Fruit fly (Drosophila melanogaster) whole organism, embryonic: ENCODE data around the gene CG2608.

Source experiments
- BEAF-32 ChIP-seq: fragments of 200-800 bp; sonication (Bioruptor generic); optimal IDR thresholded peaks from 3 replicates; lab custom pipeline; 2017; ENCODE audit warnings: missing biosample characterization, missing genetic modification characterization, mild to moderate bottlenecking, moderate library complexity, missing genetic modification reagents
- Bgb ChIP-seq: fragments of 200-800 bp; sonication (Bioruptor generic); IDR thresholded peaks from 2 replicates; pipeline ENCODE4 v1.3.6; 2022; ENCODE audit warnings: missing biosample characterization, missing genetic modification characterization; ENCODE audit not compliant: partially characterized antibody
- CG12104 ChIP-seq: fragments of 200-800 bp; sonication (Bioruptor generic); optimal IDR thresholded peaks from 3 replicates; lab custom pipeline; 2016; ENCODE audit warnings: missing biosample characterization, missing genetic modification characterization
- CG12744 ChIP-seq: fragments of 200-800 bp; sonication (Bioruptor generic); optimal IDR thresholded peaks from 2 replicates; lab custom pipeline; 2016; ENCODE audit warnings: missing biosample characterization, missing genetic modification characterization
- CG13287 ChIP-seq: fragments of 200-800 bp; sonication (Bioruptor generic); IDR thresholded peaks from 2 replicates; pipeline ENCODE4 v1.3.6; 2022; ENCODE audit warnings: missing biosample characterization, missing genetic modification characterization; ENCODE audit not compliant: partially characterized antibody
- CG13624 ChIP-seq: fragments of 200-800 bp; sonication (Bioruptor generic); optimal IDR thresholded peaks from 2 replicates; lab custom pipeline; 2016; ENCODE audit warnings: missing biosample characterization, missing genetic modification characterization
- CG14710 ChIP-seq: fragments of 200-800 bp; sonication (Bioruptor generic); optimal IDR thresholded peaks from 3 replicates; lab custom pipeline; 2019; ENCODE audit warnings: missing biosample characterization, mild to moderate bottlenecking, missing genetic modification characterization, moderate library complexity
- CG1603 ChIP-seq: fragments of 200-800 bp; sonication (Bioruptor generic); optimal IDR thresholded peaks from 2 replicates; lab custom pipeline; 2019; ENCODE audit warnings: missing biosample characterization, mild to moderate bottlenecking, missing genetic modification characterization, moderate library complexity
- CG17186 ChIP-seq: fragments of 200-800 bp; sonication (Bioruptor generic); optimal IDR thresholded peaks from 3 replicates; lab custom pipeline; 2017; ENCODE audit warnings: missing biosample characterization, missing genetic modification reagents, missing genetic modification characterization
- CG30020 ChIP-seq: fragments of 200-800 bp; optimal IDR thresholded peaks from 2 replicates; lab custom pipeline; 2019; ENCODE audit warnings: missing biosample characterization, mild to moderate bottlenecking, missing genetic modification characterization, moderate library complexity
- CG6791 ChIP-seq: fragments of 200-800 bp; sonication (Bioruptor generic); IDR thresholded peaks from 3 replicates; pipeline ENCODE4 v1.3.6; 2022; ENCODE audit warnings: missing biosample characterization, missing genetic modification characterization; ENCODE audit not compliant: partially characterized antibody
- CG7963 ChIP-seq: fragments of 200-800 bp; sonication (Bioruptor generic); IDR thresholded peaks from 3 replicates; pipeline ENCODE4 v1.3.6; 2022; ENCODE audit warnings: missing biosample characterization, missing genetic modification characterization; ENCODE audit not compliant: partially characterized antibody
- CG8944 ChIP-seq: fragments of 200-800 bp; sonication (Bioruptor generic); optimal IDR thresholded peaks from 3 replicates; lab custom pipeline; 2016; ENCODE audit warnings: missing biosample characterization, missing genetic modification characterization
- CG9797 ChIP-seq: fragments of 200-800 bp; sonication (Bioruptor generic); optimal IDR thresholded peaks from 3 replicates; lab custom pipeline; 2018; ENCODE audit warnings: missing biosample characterization, mild to moderate bottlenecking, missing genetic modification characterization
- CoRest ChIP-seq: fragments of 200-800 bp; sonication (Bioruptor generic); optimal IDR thresholded peaks from 3 replicates; lab custom pipeline; 2018; ENCODE audit warnings: missing biosample characterization, mild to moderate bottlenecking, missing genetic modification characterization, moderate library complexity
- CrebB ChIP-seq: fragments of 200-800 bp; sonication (Bioruptor generic); optimal IDR thresholded peaks from 3 replicates; lab custom pipeline; 2018; ENCODE audit warnings: missing biosample characterization, mild to moderate bottlenecking, missing genetic modification characterization
- Dfd ChIP-seq, 2 experiments: fragments of >200 bp; optimal IDR thresholded peaks; 2 replicates each; lab custom pipeline; 2017; ENCODE audit warnings: missing biosample characterization in 2 of 2, missing genetic modification characterization in 2 of 2
- Dll ChIP-seq: fragments of 200-800 bp; sonication (Bioruptor generic); IDR thresholded peaks from 4 replicates; pipeline ENCODE4 v1.3.6; 2022; ENCODE audit warnings: missing biosample characterization, missing genetic modification characterization; ENCODE audit not compliant: partially characterized antibody
- Doc3 ChIP-seq: fragments of 200-800 bp; sonication (Bioruptor generic); IDR thresholded peaks from 3 replicates; pipeline ENCODE4 v1.3.6; 2022; ENCODE audit warnings: missing biosample characterization, missing genetic modification characterization; ENCODE audit not compliant: partially characterized antibody
- Dp ChIP-seq: fragments of 200-800 bp; sonication (Bioruptor generic); optimal IDR thresholded peaks from 2 replicates; lab custom pipeline; 2018; ENCODE audit warnings: missing biosample characterization, mild to moderate bottlenecking, missing genetic modification characterization, moderate library complexity
- E2f2 ChIP-seq: fragments of 200-800 bp; sonication (Bioruptor generic); IDR thresholded peaks from 2 replicates; pipeline ENCODE4 v1.3.6; 2022; ENCODE audit warnings: missing biosample characterization, missing genetic modification characterization
- Hr3 ChIP-seq: fragments of 200-800 bp; sonication (Bioruptor generic); optimal IDR thresholded peaks from 3 replicates; lab custom pipeline; 2016; ENCODE audit warnings: missing biosample characterization, missing genetic modification characterization
- MBD-R2 ChIP-seq: fragments of 200-800 bp; sonication (Bioruptor generic); IDR thresholded peaks from 2 replicates; pipeline ENCODE4 v1.3.6; 2022; ENCODE audit warnings: missing biosample characterization, missing genetic modification characterization
- MESR4 ChIP-seq: fragments of 200-800 bp; sonication (Bioruptor generic); optimal IDR thresholded peaks from 2 replicates; lab custom pipeline; 2018; ENCODE audit warnings: missing biosample characterization, mild to moderate bottlenecking, missing genetic modification characterization, moderate library complexity
- Med ChIP-seq: fragments of 200-800 bp; sonication (Bioruptor generic); peaks from one replicate; lab custom pipeline; 2016; ENCODE audit warnings: missing biosample characterization, missing genetic modification characterization, mild to moderate bottlenecking, inconsistent platforms, moderate library complexity
- Ptx1 ChIP-seq: fragments of 200-800 bp; sonication (Bioruptor generic); IDR thresholded peaks from 2 replicates; pipeline ENCODE4 v1.3.6; 2022; ENCODE audit warnings: missing biosample characterization, missing genetic modification characterization
- Scr ChIP-seq: fragments of 200-800 bp; sonication (Bioruptor generic); IDR thresholded peaks from 2 replicates; pipeline ENCODE4 v1.3.6; 2022; ENCODE audit warnings: missing biosample characterization, missing genetic modification characterization; ENCODE audit not compliant: partially characterized antibody
- Sox100B ChIP-seq: fragments of 200-800 bp; sonication (Bioruptor generic); optimal IDR thresholded peaks from 3 replicates; lab custom pipeline; 2018; ENCODE audit warnings: missing biosample characterization, mild to moderate bottlenecking, missing genetic modification characterization
- amos ChIP-seq: fragments of 200-800 bp; sonication (Bioruptor generic); IDR thresholded peaks from 2 replicates; pipeline ENCODE4 v1.3.6; 2022; ENCODE audit warnings: missing biosample characterization, missing genetic modification characterization; ENCODE audit not compliant: partially characterized antibody
- bbx ChIP-seq: fragments of 200-800 bp; sonication (Bioruptor generic); IDR thresholded peaks from 2 replicates; pipeline ENCODE4 v1.3.6; 2022; ENCODE audit warnings: missing biosample characterization, missing genetic modification characterization; ENCODE audit not compliant: partially characterized antibody
- da ChIP-seq: fragments of 200-800 bp; sonication (Bioruptor generic); optimal IDR thresholded peaks from 2 replicates; lab custom pipeline; 2016; ENCODE audit warnings: missing biosample characterization, missing genetic modification characterization
- esg ChIP-seq: fragments of 200-800 bp; sonication (Bioruptor generic); conservative IDR thresholded peaks from 2 replicates; pipeline ENCODE4 v1.3.6; 2022; ENCODE audit warnings: missing biosample characterization, missing genetic modification characterization
- gce ChIP-seq: fragments of 200-800 bp; sonication (Bioruptor generic); IDR thresholded peaks from 3 replicates; pipeline ENCODE4 v1.3.6; 2022; ENCODE audit warnings: missing biosample characterization, missing genetic modification characterization
- hbn ChIP-seq: fragments of 200-800 bp; sonication (Bioruptor generic); IDR thresholded peaks from 2 replicates; pipeline ENCODE4 v1.3.6; 2022; ENCODE audit warnings: missing biosample characterization, missing genetic modification characterization; ENCODE audit not compliant: partially characterized antibody
- knrl ChIP-seq: fragments of 200-800 bp; sonication (Bioruptor generic); IDR thresholded peaks from 3 replicates; pipeline ENCODE4 v1.3.6; 2022; ENCODE audit warnings: missing biosample characterization, missing genetic modification characterization; ENCODE audit not compliant: partially characterized antibody
- maf-S ChIP-seq: fragments of 200-800 bp; sonication (Bioruptor generic); optimal IDR thresholded peaks from 2 replicates; lab custom pipeline; 2016; ENCODE audit warnings: missing biosample characterization, missing genetic modification characterization
- pzg ChIP-seq: fragments of 200-800 bp; sonication (Bioruptor generic); optimal IDR thresholded peaks from 3 replicates; lab custom pipeline; 2018; ENCODE audit warnings: missing biosample characterization, mild to moderate bottlenecking, missing genetic modification characterization, moderate library complexity
- sr ChIP-seq: fragments of 200-800 bp; sonication (Bioruptor generic); IDR thresholded peaks from 3 replicates; pipeline ENCODE4 v1.3.6; 2022; ENCODE audit warnings: missing biosample characterization, missing genetic modification characterization
- stwl ChIP-seq: fragments of 200-800 bp; sonication (Bioruptor generic); optimal IDR thresholded peaks from 3 replicates; lab custom pipeline; 2018; ENCODE audit warnings: missing biosample characterization, mild to moderate bottlenecking, missing genetic modification characterization, moderate library complexity
- tgo ChIP-seq: fragments of 200-800 bp; sonication (Bioruptor generic); IDR thresholded peaks from 3 replicates; pipeline ENCODE4 v1.3.6; 2022; ENCODE audit warnings: missing biosample characterization, missing genetic modification characterization
- unc-4 ChIP-seq: fragments of 200-800 bp; sonication (Bioruptor generic); IDR thresholded peaks from 2 replicates; pipeline ENCODE4 v1.3.6; 2022; ENCODE audit warnings: missing biosample characterization, missing genetic modification characterization; ENCODE audit not compliant: partially characterized antibody

Gene CG2608

DNA sequence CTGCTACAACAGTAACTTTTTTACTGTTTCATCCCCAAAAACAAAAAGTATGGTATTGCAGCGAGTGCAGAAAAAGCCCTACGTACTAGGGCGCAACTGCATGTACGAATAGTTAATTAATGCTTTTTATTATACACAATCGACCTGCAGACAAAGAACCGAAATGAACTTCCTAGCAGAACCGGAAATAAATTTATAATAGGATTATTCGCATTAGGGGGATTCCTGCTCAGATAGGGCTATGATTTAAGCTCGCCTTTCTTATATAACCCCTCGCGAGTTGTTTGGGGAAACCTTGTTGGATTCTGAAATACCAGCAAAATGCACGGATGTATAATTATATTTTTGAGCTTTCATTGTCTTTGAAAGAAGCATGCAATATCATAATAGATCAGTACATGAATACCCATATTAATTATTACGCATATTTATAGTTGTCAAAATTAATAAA is 36.1 kb downstream of the CG2608 start, which contains the start of gene Cen (continued):
- TF ChIP-seq maf-S (peak; percentile 4), CG14710 (tag; lab: Kevin White, UChicago) (peak; percentile 22), CG13624 (GFP tag; lab: Kevin White, UChicago) (peak; percentile 25)

DNA sequence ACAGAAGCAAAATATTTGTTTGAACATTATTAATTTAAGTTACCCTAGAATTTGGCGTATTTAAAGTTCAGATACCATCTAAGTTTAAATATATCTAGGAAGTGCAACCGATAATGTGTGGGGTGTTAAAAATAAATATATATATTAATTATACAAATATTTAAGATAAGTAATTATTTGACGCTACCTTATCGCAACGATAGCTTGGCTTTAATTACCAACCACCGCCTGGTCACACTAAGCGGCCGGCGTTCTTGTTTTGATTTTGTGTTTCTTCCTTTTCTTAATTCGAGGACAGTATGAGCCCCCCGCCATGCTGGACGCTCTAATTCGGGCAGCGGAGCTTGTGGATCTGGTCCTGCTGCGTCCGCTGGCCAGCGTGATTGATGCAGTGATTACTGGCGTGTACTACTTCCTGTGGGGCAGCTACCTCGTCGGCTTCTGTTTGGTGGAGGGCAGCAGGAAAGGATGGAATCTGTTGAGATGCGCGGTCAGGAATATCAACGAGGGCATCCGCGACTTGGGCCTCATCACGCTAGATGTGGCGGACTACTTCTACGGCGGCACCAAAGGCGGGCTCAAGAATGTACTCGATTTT is 36.6 kb downstream of the CG2608 start, which contains the start of gene CG2617:
TSS of gene CG2617 (plus strand) at position 233 of the 598 bp plus-strand sequence.
- TF ChIP-seq Doc3 (GFP tag; lab: Robert Waterston, UW) (0 out of 3 replicates have a peak, but pooled peaks have one; percentile 10), CG7963 (GFP tag; lab: Robert Waterston, UW) (0 out of 3 replicates have a peak, but pooled peaks have one; percentile 20), E2f2 (GFP tag; lab: Robert Waterston, UW) (peak; percentile 65), CG6791 (GFP tag; lab: Robert Waterston, UW) (peak; percentile 13; the same call in 1 of the 3 replicates), pzg (GFP tag; lab: Kevin White, UChicago) (peak; percentile 18), sr (GFP tag; lab: Robert Waterston, UW) (no peak), Dfd (GFP tag; optimal IDR thresholded peaks at IDR 0.05; lab: Kevin White, UChicago) (no peak), Bgb (GFP tag; lab: Robert Waterston, UW) (0 out of 2 replicates have a peak, but pooled peaks have one; percentile 42), MESR4 (GFP tag; lab: Kevin White, UChicago) (peak; percentile 18), Hr3 (GFP tag; lab: Kevin White, UChicago) (no peak), CG8944 (GFP tag; lab: Kevin White, UChicago) (no peak), CG1603 (tag; lab: Kevin White, UChicago) (peak; percentile 65), CG30020 (peak; percentile 66), CoRest (tag; lab: Kevin White, UChicago) (peak; percentile 33), gce (GFP tag; lab: Robert Waterston, UW) (no peak), Dp (peak; percentile 44), CG12744 (GFP tag; lab: Kevin White, UChicago) (no peak), CG12104 (peak; percentile 1), CG13287 (GFP tag; lab: Robert Waterston, UW) (peak; percentile 47), Scr (GFP tag; lab: Robert Waterston, UW) (peak; percentile 60), hbn (GFP tag; lab: Robert Waterston, UW) (0 out of 2 replicates have a peak, but pooled peaks have one; percentile 19), esg (0 out of 2 replicates have a peak, but pooled peaks have one; percentile 2), Sox100B (GFP tag; lab: Kevin White, UChicago) (no peak), MBD-R2 (peak; percentile 52), unc-4 (GFP tag; lab: Robert Waterston, UW) (peak; percentile 44), stwl (tag; lab: Kevin White, UChicago) (peak; percentile 16), CG17186 (GFP tag; lab: Kevin White, UChicago) (no peak), BEAF-32 (GFP tag; lab: Kevin White, UChicago) (peak; percentile 54), bbx (GFP tag; lab: Robert Waterston, UW) (peak; percentile 21; the same call in 1 of the 2 replicates), da (no peak), amos (GFP tag; lab: Robert Waterston, UW) (peak; percentile 37; the same call in 1 of the 2 replicates), Med (GFP tag; lab: Kevin White, UChicago) (peak; percentile 55), Dll (GFP tag; lab: Robert Waterston, UW) (peak; percentile 61; the same call in 2 of the 4 replicates), CrebB (tag; lab: Kevin White, UChicago) (no peak), Ptx1 (GFP tag; lab: Robert Waterston, UW) (0 out of 2 replicates have a peak, but pooled peaks have one; percentile 2), tgo (GFP tag; lab: Robert Waterston, UW) (0 out of 3 replicates have a peak, but pooled peaks have one; percentile 8), knrl (peak; percentile 50; the same call in 2 of the 3 replicates), CG9797 (GFP tag; lab: Kevin White, UChicago) (peak; percentile 43)
- TF ChIP-seq, all 482 proteins: peak for 28
